Worm (Caenorhabditis elegans) whole organism, young adult: ENCODE measurements around the gene toc-1.

Experiments
- C17E4.6 ChIP-seq: fragments of 200-800 bp; sonication (Bioruptor generic); IDR thresholded peaks from 2 replicates; pipeline ENCODE4 v1.3.6; 2022; ENCODE audit warnings: missing genetic modification reagents, missing genetic modification characterization, missing compliant biosample characterization
- F33H1.4 ChIP-seq: fragments of 200-800 bp; sonication (Bioruptor generic); IDR thresholded peaks from 2 replicates; pipeline ENCODE4 v1.3.6; 2022; ENCODE audit warnings: missing genetic modification reagents, missing genetic modification characterization, missing compliant biosample characterization
- F37B4.10 ChIP-seq: fragments of 200-800 bp; sonication (Bioruptor generic); IDR thresholded peaks from 2 replicates; pipeline ENCODE4 v1.3.6; 2022; ENCODE audit warnings: missing genetic modification characterization, missing compliant biosample characterization
- F57C9.4 ChIP-seq: sonication (generic microtip); optimal IDR thresholded peaks from 2 replicates; lab custom pipeline; 2017; ENCODE audit warnings: mild to moderate bottlenecking, missing genetic modification characterization, missing compliant biosample characterization
- Y53G8AR.9 ChIP-seq: fragments of 200-800 bp; sonication (Bioruptor generic); conservative IDR thresholded peaks from 2 replicates; pipeline ENCODE4 v1.3.6; 2022; ENCODE audit warnings: missing genetic modification reagents, missing genetic modification characterization, missing compliant biosample characterization
- Y56A3A.18 ChIP-seq: fragments of 200-800 bp; sonication (Bioruptor generic); IDR thresholded peaks from 2 replicates; pipeline ENCODE4 v1.3.6; 2022; ENCODE audit warnings: missing genetic modification reagents, missing genetic modification characterization, missing compliant biosample characterization
- Y79H2A.3 ChIP-seq: fragments of 200-800 bp; sonication (Bioruptor generic); conservative IDR thresholded peaks from 2 replicates; pipeline ENCODE4 v1.3.6; 2022; ENCODE audit warnings: missing genetic modification reagents, missing genetic modification characterization, missing compliant biosample characterization
- Y95B8A.8 ChIP-seq: fragments of 200-800 bp; sonication (Bioruptor generic); IDR thresholded peaks from 2 replicates; pipeline ENCODE4 v1.3.6; 2022; ENCODE audit warnings: missing genetic modification reagents, missing genetic modification characterization, missing compliant biosample characterization
- atf-7 ChIP-seq: sonication (generic microtip); optimal IDR thresholded peaks from 2 replicates; lab custom pipeline; 2017; ENCODE audit warnings: mild to moderate bottlenecking, missing genetic modification characterization, missing compliant biosample characterization
- attf-5 ChIP-seq: fragments of 200-800 bp; sonication (Bioruptor generic); optimal IDR thresholded peaks from 2 replicates; lab custom pipeline; 2018; ENCODE audit warnings: mild to moderate bottlenecking, missing genetic modification characterization, missing compliant biosample characterization
- attf-6 ChIP-seq: fragments of 200-800 bp; sonication (Bioruptor generic); IDR thresholded peaks from 2 replicates; pipeline ENCODE4 v1.3.6; 2022; ENCODE audit warnings: missing genetic modification reagents, missing genetic modification characterization, missing compliant biosample characterization
- ceh-91 ChIP-seq: fragments of 200-800 bp; sonication (Bioruptor generic); IDR thresholded peaks from 2 replicates; pipeline ENCODE4 v1.3.6; 2022; ENCODE audit warnings: missing genetic modification reagents, missing genetic modification characterization, missing compliant biosample characterization
- chd-7 ChIP-seq: sonication (generic microtip); optimal IDR thresholded peaks from 2 replicates; lab custom pipeline; 2016; ENCODE audit warnings: mild to moderate bottlenecking, missing genetic modification characterization, moderate library complexity, missing compliant biosample characterization
- dox-1 ChIP-seq: fragments of 200-800 bp; sonication (Bioruptor generic); IDR thresholded peaks from 2 replicates; pipeline ENCODE4 v1.3.6; 2022; ENCODE audit warnings: missing genetic modification reagents, missing genetic modification characterization, missing compliant biosample characterization
- dpff-1 ChIP-seq: sonication (generic microtip); optimal IDR thresholded peaks from 2 replicates; lab custom pipeline; 2017; ENCODE audit warnings: mild to moderate bottlenecking, missing genetic modification characterization, missing compliant biosample characterization
- dpl-1 ChIP-seq: fragments of 150-350 bp; optimal IDR thresholded peaks from 2 replicates; lab custom pipeline; 2014; ENCODE audit warnings: missing biosample characterization, missing genetic modification reagents, missing genetic modification characterization
- efl-1 ChIP-seq: fragments of 150-350 bp; optimal IDR thresholded peaks from 2 replicates; lab custom pipeline; 2014; ENCODE audit warnings: missing biosample characterization, missing genetic modification reagents, missing genetic modification characterization
- fkh-3 ChIP-seq: sonication (generic microtip); optimal IDR thresholded peaks from 2 replicates; lab custom pipeline; 2016; ENCODE audit warnings: mild to moderate bottlenecking, missing genetic modification characterization, missing compliant biosample characterization
- hmg-20 ChIP-seq: fragments of 200-800 bp; sonication (Bioruptor generic); IDR thresholded peaks from 2 replicates; pipeline ENCODE4 v1.3.6; 2022; ENCODE audit warnings: missing genetic modification reagents, missing genetic modification characterization, missing compliant biosample characterization
- hsf-1 ChIP-seq: fragments of 200-800 bp; sonication (Bioruptor generic); IDR thresholded peaks from 2 replicates; pipeline ENCODE4 v1.3.6; 2022; ENCODE audit warnings: missing genetic modification reagents, missing genetic modification characterization, missing compliant biosample characterization
- lag-1 ChIP-seq: fragments of 200-800 bp; sonication (Bioruptor generic); IDR thresholded peaks from 2 replicates; pipeline ENCODE4 v1.3.6; 2022; ENCODE audit warnings: missing genetic modification reagents, missing genetic modification characterization, missing compliant biosample characterization
- let-607 ChIP-seq, 2 experiments: fragments of 200-800 bp in 1 of 2; sonication (Bioruptor generic) in 1 of 2; sonication (generic microtip) in 1 of 2; optimal IDR thresholded peaks; 2 replicates each; lab custom pipeline; 2016 to 2018; ENCODE audit warnings: mild to moderate bottlenecking in 2 of 2, missing compliant biosample characterization in 2 of 2, missing genetic modification characterization in 2 of 2, moderate library complexity in 2 of 2, missing genotype in 1 of 2
- lin-54 ChIP-seq: fragments of 200-800 bp; sonication (Bioruptor generic); optimal IDR thresholded peaks from 2 replicates; lab custom pipeline; 2018; ENCODE audit warnings: mild to moderate bottlenecking, missing genetic modification characterization, missing compliant biosample characterization
- lsl-1 ChIP-seq: fragments of 200-800 bp; sonication (Bioruptor generic); optimal IDR thresholded peaks from 2 replicates; lab custom pipeline; 2018; ENCODE audit warnings: mild to moderate bottlenecking, missing genetic modification characterization, moderate library complexity, missing compliant biosample characterization
- madf-10 ChIP-seq: sonication (generic microtip); optimal IDR thresholded peaks from 2 replicates; lab custom pipeline; 2016; ENCODE audit warnings: mild to moderate bottlenecking, missing genetic modification characterization, missing compliant biosample characterization
- madf-8 ChIP-seq: fragments of 200-800 bp; sonication (Bioruptor generic); conservative IDR thresholded peaks from 2 replicates; pipeline ENCODE4 v1.3.6; 2022; ENCODE audit warnings: missing genetic modification reagents, missing genetic modification characterization, missing compliant biosample characterization
- mel-28 ChIP-seq: sonication (generic microtip); optimal IDR thresholded peaks from 2 replicates; lab custom pipeline; 2016; ENCODE audit warnings: borderline replicate concordance, mild to moderate bottlenecking, missing genetic modification characterization, missing compliant biosample characterization
- nfyb-1 ChIP-seq: fragments of 200-800 bp; sonication (Bioruptor generic); IDR thresholded peaks from 2 replicates; pipeline ENCODE4 v1.3.6; 2022; ENCODE audit warnings: missing genetic modification reagents, missing genetic modification characterization, missing compliant biosample characterization
- nhr-27 ChIP-seq: fragments of 200-800 bp; sonication (Bioruptor generic); optimal IDR thresholded peaks from 2 replicates; lab custom pipeline; 2018; ENCODE audit warnings: mild to moderate bottlenecking, missing genetic modification characterization, moderate library complexity, missing compliant biosample characterization
- rcor-1 ChIP-seq: fragments of 200-800 bp; sonication (Bioruptor generic); IDR thresholded peaks from 2 replicates; pipeline ENCODE4 v1.3.6; 2022; ENCODE audit warnings: missing genetic modification reagents, missing genetic modification characterization, missing compliant biosample characterization
- repo-1 ChIP-seq: sonication (generic microtip); optimal IDR thresholded peaks from 2 replicates; lab custom pipeline; 2017; ENCODE audit warnings: mild to moderate bottlenecking, missing genetic modification characterization, missing compliant biosample characterization
- rpc-1 ChIP-seq, 2 experiments: fragments of 150-350 bp in 1 of 2; sonication (generic microtip) in 1 of 2; optimal IDR thresholded peaks; 2 replicates each; lab custom pipeline; 2014 to 2018; ENCODE audit warnings: missing biosample characterization in 1 of 2, missing genetic modification characterization in 1 of 2, missing genetic modification reagents in 1 of 2, missing genotype in 1 of 2
- sdz-38 ChIP-seq: sonication (generic microtip); optimal IDR thresholded peaks from 2 replicates; lab custom pipeline; 2016; ENCODE audit warnings: missing genotype, missing genetic modification characterization, missing compliant biosample characterization
- snpc-1.1 ChIP-seq: sonication (generic microtip); optimal IDR thresholded peaks from 2 replicates; lab custom pipeline; 2017; ENCODE audit warnings: missing genetic modification characterization, mild to moderate bottlenecking, missing compliant biosample characterization, antibody characterized with exemption, moderate library complexity, missing genotype, missing genetic modification reagents; ENCODE audit not compliant: insufficient read depth
- snpc-1.3 ChIP-seq: sonication (generic microtip); optimal IDR thresholded peaks from 2 replicates; lab custom pipeline; 2017; ENCODE audit warnings: missing genetic modification characterization, mild to moderate bottlenecking, missing compliant biosample characterization, antibody characterized with exemption, moderate library complexity, missing genotype, missing genetic modification reagents; ENCODE audit not compliant: insufficient read depth
- snpc-3.4 ChIP-seq: sonication (generic microtip); optimal IDR thresholded peaks from 2 replicates; lab custom pipeline; 2017; ENCODE audit warnings: missing genetic modification characterization, mild to moderate bottlenecking, missing compliant biosample characterization, antibody characterized with exemption, moderate library complexity, missing genotype, missing genetic modification reagents
- tbp1 ChIP-seq: fragments of 200-800 bp; sonication (Bioruptor generic); optimal IDR thresholded peaks from 2 replicates; lab custom pipeline; 2018; ENCODE audit warnings: mild to moderate bottlenecking, missing genetic modification characterization, missing compliant biosample characterization
- tlf-1 ChIP-seq: fragments of 200-800 bp; sonication (Bioruptor generic); optimal IDR thresholded peaks from 2 replicates; lab custom pipeline; 2018; ENCODE audit warnings: mild to moderate bottlenecking, missing genetic modification characterization, missing compliant biosample characterization
- unc-62 ChIP-seq: fragments of 150-350 bp; optimal IDR thresholded peaks from 2 replicates; lab custom pipeline; 2014; ENCODE audit warnings: missing biosample characterization, missing genetic modification reagents, missing genetic modification characterization
- zfh-2 ChIP-seq: fragments of 200-800 bp; sonication (Bioruptor generic); conservative IDR thresholded peaks from 2 replicates; pipeline ENCODE4 v1.3.6; 2022; ENCODE audit warnings: missing genetic modification reagents, missing genetic modification characterization, missing compliant biosample characterization
- ztf-22 ChIP-seq: fragments of 200-800 bp; sonication (Bioruptor generic); optimal IDR thresholded peaks from 2 replicates; lab custom pipeline; 2018; ENCODE audit warnings: mild to moderate bottlenecking, missing genetic modification characterization, moderate library complexity, missing compliant biosample characterization
- ztf-3 ChIP-seq: fragments of 200-800 bp; sonication (Bioruptor generic); optimal IDR thresholded peaks from 2 replicates; lab custom pipeline; 2018; ENCODE audit warnings: mild to moderate bottlenecking, missing genetic modification characterization, missing compliant biosample characterization
- ztf-6 ChIP-seq: fragments of 200-800 bp; sonication (Bioruptor generic); IDR thresholded peaks from 2 replicates; pipeline ENCODE4 v1.3.6; 2022; ENCODE audit warnings: missing genetic modification reagents, missing genetic modification characterization, missing compliant biosample characterization

toc-1 gene

DNA sequence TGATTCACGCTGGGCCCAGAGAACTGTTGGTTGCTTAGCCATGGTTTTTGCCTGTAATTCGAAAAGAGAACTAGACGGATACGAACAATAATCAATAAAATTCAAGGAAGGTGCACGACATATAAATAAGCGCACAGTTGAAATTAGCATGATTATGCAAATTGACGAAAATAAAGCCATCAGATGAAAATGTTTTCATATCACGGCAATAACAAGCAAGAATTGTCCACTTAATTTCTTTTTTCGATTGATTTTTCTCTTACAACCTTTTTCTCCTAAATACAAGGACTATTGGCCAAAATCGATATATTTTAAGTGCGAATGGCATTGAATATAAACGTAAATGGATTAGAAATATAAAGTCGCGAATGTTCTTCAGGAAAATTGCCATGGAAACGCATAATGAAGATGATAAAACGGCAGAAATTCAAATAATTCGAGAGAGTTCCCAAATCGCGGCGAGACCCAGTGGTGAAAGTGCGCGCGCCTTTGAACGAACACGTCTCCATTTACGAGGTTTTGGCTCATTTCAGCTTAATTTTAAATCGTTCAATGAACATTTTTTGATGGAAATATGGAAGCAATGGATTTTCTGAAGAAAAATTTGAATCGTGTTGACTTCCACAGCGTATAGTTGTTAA, at the start of gene toc-1, which contains the start of gene daf-41:
Gene toc-1 (plus strand): TSS at position 537 of the 641 bp plus-strand sequence.
Gene daf-41 (minus strand): TSS at position 51 of the 641 bp plus-strand sequence.
- TF ChIP-seq dox-1 (GFP tag; lab: Robert Waterston, UW) (peak; percentile 15; the same call in 1 of the 2 replicates), attf-5 (GFP tag; lab: Kevin White, UChicago) (no peak), unc-62 (GFP tag; lab: Kevin White, UChicago) (no peak), zfh-2 (GFP tag; lab: Robert Waterston, UW) (no peak), dpl-1 (GFP tag; lab: Kevin White, UChicago) (no peak), hsf-1 (GFP tag; lab: Robert Waterston, UW) (peak; percentile 83), let-607 (tag; optimal IDR thresholded peaks at IDR 0.05; lab: Kevin White, UChicago) (peak; percentile 77 to 86), F33H1.4 (GFP tag; lab: Robert Waterston, UW) (peak; percentile 80), tbp1 (no peak), ztf-22 (GFP tag; lab: Kevin White, UChicago) (no peak), attf-6 (no peak), Y53G8AR.9 (GFP tag; lab: Robert Waterston, UW) (no peak), tlf-1 (GFP tag; lab: Kevin White, UChicago) (no peak), ztf-6 (GFP tag; lab: Robert Waterston, UW) (no peak), lin-54 (GFP tag; lab: Kevin White, UChicago) (peak; percentile 39), ceh-91 (GFP tag; lab: Robert Waterston, UW) (no peak), F57C9.4 (tag; lab: Kevin White, UChicago) (no peak)

DNA sequence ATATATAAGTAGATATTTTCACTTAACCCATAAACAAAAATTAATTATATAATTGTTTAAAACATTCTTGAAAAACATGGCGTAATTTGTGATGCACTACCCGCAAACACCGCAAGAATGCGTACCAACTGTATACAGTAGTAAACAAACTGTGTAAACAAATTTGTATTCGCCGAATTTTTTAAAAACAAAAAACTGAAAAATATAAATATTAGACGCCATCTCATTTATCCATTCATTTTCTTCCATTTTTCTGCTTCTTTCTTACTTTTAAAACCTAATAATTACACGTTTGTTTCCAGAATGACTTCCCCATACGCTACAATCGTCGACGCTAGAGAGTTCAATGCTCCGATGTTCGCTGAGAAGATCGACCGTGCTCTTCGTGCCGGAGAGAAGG, 49.7 kb upstream of the toc-1 start, which contains the start of gene nex-1:
Gene nex-1 (plus strand): TSS at position 301 of the 400 bp plus-strand sequence.
- TF ChIP-seq attf-5 (GFP tag; lab: Kevin White, UChicago) (no peak), mel-28 (no peak), dpff-1 (no peak), ztf-3 (GFP tag; lab: Kevin White, UChicago) (no peak), chd-7 (tag; lab: Kevin White, UChicago) (no peak), snpc-1.3 (tag; lab: Kevin White, UChicago) (peak; percentile 13), fkh-3 (tag; lab: Kevin White, UChicago) (no peak), snpc-3.4 (tag; lab: Kevin White, UChicago) (no peak), efl-1 (GFP tag; lab: Kevin White, UChicago) (peak; percentile 10), lag-1 (GFP tag; lab: Robert Waterston, UW) (no peak), Y79H2A.3 (GFP tag; lab: Robert Waterston, UW) (no peak), hmg-20 (GFP tag; lab: Robert Waterston, UW) (no peak), tlf-1 (GFP tag; lab: Kevin White, UChicago) (no peak), nfyb-1 (GFP tag; lab: Robert Waterston, UW) (no peak), rcor-1 (GFP tag; lab: Robert Waterston, UW) (no peak), lsl-1 (GFP tag; lab: Kevin White, UChicago) (peak; percentile 68), F37B4.10 (GFP tag; lab: Robert Waterston, UW) (no peak)

- TF ChIP-seq C17E4.6: no peak
- no peak for TF ChIP-seq dpff-1
- TF ChIP-seq sdz-38 (tag; lab: Kevin White, UChicago): no peak
- TF ChIP-seq Y56A3A.18: no peak
- TF ChIP-seq nhr-27 (tag; lab: Kevin White, UChicago): no peak
- TF ChIP-seq hmg-20 (GFP tag; lab: Robert Waterston, UW): no peak
- TF ChIP-seq madf-8 (GFP tag; lab: Robert Waterston, UW): no peak
- TF ChIP-seq snpc-1.1 (tag; lab: Kevin White, UChicago): peak; percentile 48
- TF ChIP-seq rpc-1 (optimal IDR thresholded peaks at IDR 0.05; lab: Kevin White, UChicago): peak; percentile 25
- no peak for TF ChIP-seq rpc-1 (tag; optimal IDR thresholded peaks at IDR 0.05; lab: Kevin White, UChicago)
- no peak for TF ChIP-seq repo-1 (tag; lab: Kevin White, UChicago)
- peak; percentile 54 for TF ChIP-seq madf-10 (tag; lab: Kevin White, UChicago)
- no peak for TF ChIP-seq atf-7 (tag; lab: Kevin White, UChicago)
- no peak for TF ChIP-seq Y95B8A.8 (GFP tag; lab: Robert Waterston, UW)
These were observed 47.1 kb upstream of the toc-1 start, which contains the start of the genes C34E10.12, C34E10.10 and atp-2 for ce11 chrIII:5227831-5228467. Gene C34E10.12 (minus strand): TSS chrIII:5227881. Gene C34E10.10 (minus strand): TSS chrIII:5227884. Gene atp-2 (plus strand): TSS chrIII:5228417.
